Worm (Caenorhabditis elegans): ENCODE results near the gene F41E6.8.

F41E6.8 gene

ce11 chrV:8555955-8556354 is 45.4 kb downstream of the F41E6.8 start:
- TF ChIP-seq flt-1 (GFP tag; IDR thresholded peaks at IDR 0.05), result no peak
- TF ChIP-seq scrt-1 (GFP tag; IDR thresholded peaks at IDR 0.05), result no peak
- no peak for TF ChIP-seq hnd-1 (tag; optimal IDR thresholded peaks at IDR 0.05)
- no peak for TF ChIP-seq pes-1 (GFP tag; IDR thresholded peaks at IDR 0.05)
- TF ChIP-seq ets-7 (tag; optimal IDR thresholded peaks at IDR 0.05), result no peak
- TF ChIP-seq aly-1 (tag; optimal IDR thresholded peaks at IDR 0.05), result no peak
- TF ChIP-seq sea-1 (GFP tag; conservative IDR thresholded peaks at IDR 0.05), result no peak
- TF ChIP-seq ama-1 (optimal IDR thresholded peaks at IDR 0.05), result no peak
- no peak for TF ChIP-seq B0310.2 (tag; optimal IDR thresholded peaks at IDR 0.05)
- TF ChIP-seq tbx-37 (GFP tag; conservative IDR thresholded peaks at IDR 0.05), result no peak
- no peak for TF ChIP-seq hmg-4 (GFP tag; optimal IDR thresholded peaks at IDR 0.05)
- no peak for TF ChIP-seq tbx-11 (GFP tag; IDR thresholded peaks at IDR 0.05)
- no peak for TF ChIP-seq ceh-13 (GFP tag; optimal IDR thresholded peaks at IDR 0.05)
- no peak for TF ChIP-seq tra-4 (tag; optimal IDR thresholded peaks at IDR 0.05)
- TF ChIP-seq ceh-36 (tag; optimal IDR thresholded peaks at IDR 0.05), result no peak
- TF ChIP-seq F13C5.2 (tag; optimal IDR thresholded peaks at IDR 0.05), result no peak
- TF ChIP-seq hmbx-1 (tag; optimal IDR thresholded peaks at IDR 0.05), result no peak

- TF ChIP-seq ceh-36 (tag; optimal IDR thresholded peaks at IDR 0.05) (no peak), hmg-4 (GFP tag; optimal IDR thresholded peaks at IDR 0.05) (no peak), ets-7 (tag; optimal IDR thresholded peaks at IDR 0.05) (no peak)
Observed at ce11 chrV:8552460-8552859, 48.9 kb downstream of the F41E6.8 start, which contains the start of gene acr-15. Gene acr-15, plus strand, starts transcription at chrV:8552695.

All from whole organism, early embryonic.